Fruit fly (Drosophila melanogaster) whole organism, embryonic: ENCODE data around the gene CG13390.

Experiments
- Ada2b ChIP-seq: fragments of 200-800 bp; sonication (Bioruptor generic); IDR thresholded peaks from 2 replicates; pipeline ENCODE4 v1.3.6; 2022; ENCODE audit warnings: missing biosample characterization, missing genetic modification characterization
- Bgb ChIP-seq: fragments of 200-800 bp; sonication (Bioruptor generic); IDR thresholded peaks from 2 replicates; pipeline ENCODE4 v1.3.6; 2022; ENCODE audit warnings: missing biosample characterization, missing genetic modification characterization; ENCODE audit not compliant: partially characterized antibody
- CG11398 ChIP-seq: fragments of 200-800 bp; sonication (Bioruptor generic); optimal IDR thresholded peaks from 2 replicates; lab custom pipeline; 2016; ENCODE audit warnings: missing biosample characterization, missing genetic modification characterization
- CG11456 ChIP-seq: fragments of 200-800 bp; sonication (Bioruptor generic); IDR thresholded peaks from 3 replicates; pipeline ENCODE4 v1.3.6; 2022; ENCODE audit warnings: missing biosample characterization, missing genetic modification characterization
- CG12236 ChIP-seq: fragments of 200-800 bp; sonication (Bioruptor generic); optimal IDR thresholded peaks from 2 replicates; lab custom pipeline; 2016; ENCODE audit warnings: missing biosample characterization, missing genetic modification characterization
- CG12391 ChIP-seq: fragments of 200-800 bp; sonication (Bioruptor generic); optimal IDR thresholded peaks from 3 replicates; lab custom pipeline; 2018; ENCODE audit warnings: missing biosample characterization, mild to moderate bottlenecking, missing genetic modification characterization, moderate library complexity
- CG12659 ChIP-seq: fragments of 200-800 bp; sonication (Bioruptor generic); optimal IDR thresholded peaks from 3 replicates; lab custom pipeline; 2017; ENCODE audit warnings: mild to moderate bottlenecking, missing biosample characterization, missing genetic modification reagents, missing genetic modification characterization
- CG14860 ChIP-seq: fragments of 200-800 bp; sonication (Bioruptor generic); IDR thresholded peaks from 3 replicates; pipeline ENCODE4 v1.3.6; 2022; ENCODE audit warnings: missing biosample characterization, missing genetic modification characterization; ENCODE audit not compliant: partially characterized antibody
- CG16813 ChIP-seq: fragments of 200-800 bp; sonication (Bioruptor generic); IDR thresholded peaks from 3 replicates; pipeline ENCODE4 v1.3.6; 2022; ENCODE audit warnings: missing biosample characterization, missing genetic modification characterization; ENCODE audit not compliant: partially characterized antibody
- CG2116 ChIP-seq: fragments of 200-800 bp; sonication (Bioruptor generic); optimal IDR thresholded peaks from 3 replicates; lab custom pipeline; 2018; ENCODE audit warnings: missing biosample characterization, mild to moderate bottlenecking, missing genetic modification characterization
- CG34224 ChIP-seq: fragments of 200-800 bp; sonication (Bioruptor generic); IDR thresholded peaks from 3 replicates; pipeline ENCODE4 v1.3.6; 2022; ENCODE audit warnings: missing biosample characterization, missing genetic modification characterization; ENCODE audit not compliant: partially characterized antibody
- CG34422 ChIP-seq: fragments of 200-800 bp; sonication (Bioruptor generic); IDR thresholded peaks from 3 replicates; pipeline ENCODE4 v1.3.6; 2022; ENCODE audit warnings: missing biosample characterization, missing genetic modification characterization
- CG3838 ChIP-seq: fragments of 200-800 bp; sonication (Bioruptor generic); optimal IDR thresholded peaks from 3 replicates; lab custom pipeline; 2016; ENCODE audit warnings: missing biosample characterization, missing genetic modification characterization
- CG3995 ChIP-seq: fragments of 200-800 bp; sonication (Bioruptor generic); optimal IDR thresholded peaks from 3 replicates; lab custom pipeline; 2016; ENCODE audit warnings: missing biosample characterization, missing genetic modification characterization
- CG6683 ChIP-seq: fragments of 200-800 bp; sonication (Bioruptor generic); optimal IDR thresholded peaks from 2 replicates; lab custom pipeline; 2017; ENCODE audit warnings: missing biosample characterization, mild to moderate bottlenecking, missing genetic modification characterization, missing genetic modification reagents
- CG7839 ChIP-seq: fragments of 200-800 bp; sonication (Bioruptor generic); optimal IDR thresholded peaks from 3 replicates; lab custom pipeline; 2018; ENCODE audit warnings: missing biosample characterization, mild to moderate bottlenecking, missing genetic modification characterization, moderate library complexity
- CG7963 ChIP-seq: fragments of 200-800 bp; sonication (Bioruptor generic); IDR thresholded peaks from 3 replicates; pipeline ENCODE4 v1.3.6; 2022; ENCODE audit warnings: missing biosample characterization, missing genetic modification characterization; ENCODE audit not compliant: partially characterized antibody
- CG7987 ChIP-seq: fragments of 200-800 bp; sonication (Bioruptor generic); optimal IDR thresholded peaks from 2 replicates; lab custom pipeline; 2018; ENCODE audit warnings: missing biosample characterization, mild to moderate bottlenecking, missing genetic modification characterization, moderate library complexity
- CG8281 ChIP-seq: fragments of 200-800 bp; sonication (Bioruptor generic); optimal IDR thresholded peaks from 2 replicates; lab custom pipeline; 2018; ENCODE audit warnings: missing biosample characterization, mild to moderate bottlenecking, missing genetic modification characterization, moderate library complexity
- CG9817 ChIP-seq: fragments of 200-800 bp; sonication (Bioruptor generic); optimal IDR thresholded peaks from 2 replicates; lab custom pipeline; 2018; ENCODE audit warnings: missing biosample characterization, mild to moderate bottlenecking, missing genetic modification characterization, moderate library complexity
- Chrac-16 ChIP-seq: fragments of 200-800 bp; sonication (Bioruptor generic); optimal IDR thresholded peaks from 3 replicates; lab custom pipeline; 2016; ENCODE audit warnings: missing biosample characterization, missing genetic modification characterization
- CkIIα-i1 ChIP-seq: fragments of 200-800 bp; sonication (Bioruptor generic); IDR thresholded peaks from 2 replicates; pipeline ENCODE4 v1.3.6; 2022; ENCODE audit warnings: missing biosample characterization, missing genetic modification characterization
- Dip2 ChIP-seq: fragments of 200-800 bp; sonication (Bioruptor generic); IDR thresholded peaks from 2 replicates; pipeline ENCODE4 v1.3.6; 2022; ENCODE audit warnings: missing biosample characterization, missing genetic modification characterization
- HLH3B ChIP-seq: fragments of 200-800 bp; sonication (Bioruptor generic); IDR thresholded peaks from 2 replicates; pipeline ENCODE4 v1.3.6; 2022; ENCODE audit warnings: missing biosample characterization, missing genetic modification characterization
- HLHmδ ChIP-seq: fragments of 200-800 bp; sonication (Bioruptor generic); optimal IDR thresholded peaks from 2 replicates; lab custom pipeline; 2018; ENCODE audit warnings: missing biosample characterization, mild to moderate bottlenecking, missing genetic modification characterization, moderate library complexity
- Nf-YB ChIP-seq: fragments of 200-800 bp; sonication (Bioruptor generic); optimal IDR thresholded peaks from 3 replicates; lab custom pipeline; 2019; ENCODE audit warnings: missing biosample characterization, mild to moderate bottlenecking, missing genetic modification characterization, moderate library complexity
- az2 ChIP-seq: fragments of 200-800 bp; sonication (Bioruptor generic); optimal IDR thresholded peaks from 3 replicates; lab custom pipeline; 2016; ENCODE audit warnings: missing biosample characterization, missing genetic modification characterization
- bcd ChIP-seq: fragments of 200-800 bp; sonication (Bioruptor generic); optimal IDR thresholded peaks from 2 replicates; lab custom pipeline; 2017; ENCODE audit warnings: missing biosample characterization, mild to moderate bottlenecking, missing genetic modification characterization
- cas ChIP-seq: fragments of 200-800 bp; sonication (Bioruptor generic); IDR thresholded peaks from 2 replicates; pipeline ENCODE4 v1.3.6; 2022; ENCODE audit warnings: missing biosample characterization, missing genetic modification characterization
- cato ChIP-seq: fragments of 200-800 bp; sonication (Bioruptor generic); optimal IDR thresholded peaks from 2 replicates; lab custom pipeline; 2016; ENCODE audit warnings: missing biosample characterization, missing genetic modification characterization, borderline replicate concordance
- dati ChIP-seq: fragments of 200-800 bp; sonication (Bioruptor generic); IDR thresholded peaks from 2 replicates; pipeline ENCODE4 v1.3.6; 2022; ENCODE audit warnings: missing biosample characterization, missing genetic modification characterization
- dmrt99B ChIP-seq: fragments of 200-800 bp; sonication (Bioruptor generic); optimal IDR thresholded peaks from 2 replicates; lab custom pipeline; 2018; ENCODE audit warnings: missing biosample characterization, mild to moderate bottlenecking, missing genetic modification characterization, moderate library complexity
- fd102C ChIP-seq: fragments of 200-800 bp; sonication (Bioruptor generic); optimal IDR thresholded peaks from 2 replicates; lab custom pipeline; 2018; ENCODE audit warnings: missing biosample characterization, mild to moderate bottlenecking, missing genetic modification characterization, moderate library complexity
- fru ChIP-seq: fragments of >200 bp; optimal IDR thresholded peaks from 2 replicates; lab custom pipeline; 2017
- hb ChIP-seq: fragments of 200-800 bp; sonication (Bioruptor generic); IDR thresholded peaks from 3 replicates; pipeline ENCODE4 v1.3.6; 2022; ENCODE audit warnings: missing biosample characterization, missing genetic modification characterization; ENCODE audit not compliant: partially characterized antibody
- hth ChIP-seq: fragments of >200 bp; optimal IDR thresholded peaks from 2 replicates; lab custom pipeline; 2017; ENCODE audit warnings: inconsistent platforms
- lbe ChIP-seq: fragments of 200-800 bp; sonication (Bioruptor generic); optimal IDR thresholded peaks from 2 replicates; lab custom pipeline; 2016; ENCODE audit warnings: missing biosample characterization, mild to moderate bottlenecking, missing genetic modification characterization
- lola ChIP-seq, 3 experiments: fragments of >200 bp in 2 of 3; fragments of 200-800 bp in 1 of 3; sonication (Bioruptor generic) in 1 of 3; optimal IDR thresholded peaks; 2 replicates each; lab custom pipeline; 2017 to 2019; ENCODE audit warnings: missing biosample characterization in 3 of 3, missing genetic modification characterization in 3 of 3, mild to moderate bottlenecking in 1 of 3, moderate library complexity in 1 of 3
- nmo ChIP-seq: fragments of 200-800 bp; sonication (Bioruptor generic); optimal IDR thresholded peaks from 2 replicates; lab custom pipeline; 2018; ENCODE audit warnings: missing biosample characterization, mild to moderate bottlenecking, missing genetic modification characterization, moderate library complexity
- scrt ChIP-seq: fragments of 200-800 bp; sonication (Bioruptor generic); optimal IDR thresholded peaks from 2 replicates; lab custom pipeline; 2018; ENCODE audit warnings: missing biosample characterization, mild to moderate bottlenecking, missing genetic modification characterization, moderate library complexity
- sd ChIP-seq: fragments of 200-800 bp; sonication (Bioruptor generic); optimal IDR thresholded peaks from 3 replicates; lab custom pipeline; 2018; ENCODE audit warnings: missing biosample characterization, mild to moderate bottlenecking, missing genetic modification characterization, moderate library complexity
- shn ChIP-seq: fragments of 200-800 bp; sonication (Bioruptor generic); optimal IDR thresholded peaks from 3 replicates; lab custom pipeline; 2016; ENCODE audit warnings: missing biosample characterization, missing genetic modification characterization
- slou ChIP-seq: fragments of 200-800 bp; sonication (Bioruptor generic); optimal IDR thresholded peaks from 3 replicates; lab custom pipeline; 2016; ENCODE audit warnings: missing biosample characterization, missing genetic modification characterization
- tin ChIP-seq: fragments of 200-800 bp; sonication (Bioruptor generic); optimal IDR thresholded peaks from 3 replicates; lab custom pipeline; 2016; ENCODE audit warnings: missing biosample characterization, missing genetic modification characterization
- tio ChIP-seq: fragments of 200-800 bp; sonication (Bioruptor generic); optimal IDR thresholded peaks from 2 replicates; lab custom pipeline; 2017; ENCODE audit warnings: missing biosample characterization, missing genetic modification characterization, inconsistent platforms
- vfl ChIP-seq: fragments of 200-800 bp; sonication (Bioruptor generic); optimal IDR thresholded peaks from 2 replicates; lab custom pipeline; 2016; ENCODE audit warnings: missing biosample characterization, missing genetic modification characterization

CG13390 gene

dm6 chr2L:8414887-8415883, 38.6 kb upstream of the CG13390 start, which contains the start of the genes CG13398 and Akap200 (continued):
- TF ChIP-seq scrt (GFP tag; lab: Kevin White, UChicago) (no peak), lbe (GFP tag; lab: Kevin White, UChicago) (no peak), az2 (GFP tag; lab: Kevin White, UChicago) (peak; percentile 17), shn (GFP tag; lab: Kevin White, UChicago) (no peak), nmo (peak; percentile 62), hb (no peak), cato (GFP tag; lab: Kevin White, UChicago) (no peak), fru (no peak), HLHmδ (peak; percentile 67), sd (peak; percentile 26), CG12236 (GFP tag; lab: Kevin White, UChicago) (no peak), CG2116 (GFP tag; lab: Kevin White, UChicago) (peak; percentile 27), CG3838 (GFP tag; lab: Kevin White, UChicago) (no peak), CG34224 (no peak), Dip2 (GFP tag; lab: Robert Waterston, UW) (no peak), CG6683 (GFP tag; lab: Kevin White, UChicago) (no peak), CG12659 (GFP tag; lab: Kevin White, UChicago) (peak; percentile 55), CG9817 (tag; lab: Kevin White, UChicago) (peak; percentile 33), Bgb (0 out of 2 replicates have a peak, but pooled peaks have one; percentile 19), lola (GFP tag; optimal IDR thresholded peaks at IDR 0.05; lab: Kevin White, UChicago) (peak in 1 of 3 experiments; percentile 50), CkIIα-i1 (GFP tag; lab: Robert Waterston, UW) (no peak), HLH3B (no peak), fd102C (GFP tag; lab: Kevin White, UChicago) (no peak), tio (peak; percentile 52), CG8281 (tag; lab: Kevin White, UChicago) (no peak), Ada2b (GFP tag; lab: Robert Waterston, UW) (no peak), CG11398 (GFP tag; lab: Kevin White, UChicago) (peak; percentile 20), CG12391 (tag; lab: Kevin White, UChicago) (peak; percentile 65), dati (GFP tag; lab: Robert Waterston, UW) (no peak), CG3995 (GFP tag; lab: Kevin White, UChicago) (peak; percentile 75), dmrt99B (tag; lab: Kevin White, UChicago) (no peak), CG7987 (GFP tag; lab: Kevin White, UChicago) (no peak), cas (no peak), Chrac-16 (no peak), bcd (GFP tag; lab: Kevin White, UChicago) (no peak), vfl (no peak), slou (GFP tag; lab: Kevin White, UChicago) (no peak), CG16813 (GFP tag; lab: Robert Waterston, UW) (no peak), CG11456 (GFP tag; lab: Robert Waterston, UW) (peak; percentile 54; the same call in 1 of the 3 replicates), Nf-YB (GFP tag; lab: Kevin White, UChicago) (no peak), hth (lab: Kevin White, UChicago) (no peak), CG34422 (GFP tag; lab: Robert Waterston, UW) (no peak), tin (GFP tag; lab: Kevin White, UChicago) (no peak), CG14860 (GFP tag; lab: Robert Waterston, UW) (no peak), CG7963 (GFP tag; lab: Robert Waterston, UW) (no peak), CG7839 (tag; lab: Kevin White, UChicago) (no peak)
